Fruit fly (Drosophila melanogaster): ENCODE measurements around the gene msd1.

The msd1 gene

DNA sequence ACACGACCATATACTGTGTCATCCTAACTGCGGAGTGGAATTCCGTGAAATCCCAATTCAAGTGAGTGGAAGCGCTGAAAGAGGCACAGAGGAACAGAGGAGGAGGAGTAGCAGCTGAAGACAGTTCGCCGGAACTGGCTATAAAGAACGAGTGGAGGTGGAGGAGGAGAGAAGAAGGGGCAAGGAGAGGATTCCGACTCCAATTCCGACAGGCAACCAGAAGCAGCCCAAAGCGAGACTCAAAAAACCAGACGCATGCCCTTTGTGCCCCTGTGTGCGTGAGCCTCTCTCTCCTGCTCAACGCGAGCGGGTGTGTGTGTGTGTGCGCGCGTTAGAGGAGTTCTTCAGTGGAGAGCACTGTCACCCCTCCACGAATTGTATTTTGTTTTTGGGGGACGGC is 17.9 kb downstream of the msd1 start:
- TF ChIP-seq psq (GFP tag; optimal IDR thresholded peaks at IDR 0.05) (peak; percentile 79), CG9705 (GFP tag; optimal IDR thresholded peaks at IDR 0.05) (no peak), dl (GFP tag; optimal IDR thresholded peaks at IDR 0.05; ENCODE audit: insufficient read depth in 1 of 2, partially characterized antibody in 2 of 2) (peak in 1 of 2 experiments; percentile 13), CG32264 (GFP tag; optimal IDR thresholded peaks at IDR 0.05) (no peak), Dif (GFP tag; optimal IDR thresholded peaks at IDR 0.05; ENCODE audit: partially characterized antibody) (peak; percentile 50), fru (GFP tag; optimal IDR thresholded peaks at IDR 0.05) (no peak)

DNA sequence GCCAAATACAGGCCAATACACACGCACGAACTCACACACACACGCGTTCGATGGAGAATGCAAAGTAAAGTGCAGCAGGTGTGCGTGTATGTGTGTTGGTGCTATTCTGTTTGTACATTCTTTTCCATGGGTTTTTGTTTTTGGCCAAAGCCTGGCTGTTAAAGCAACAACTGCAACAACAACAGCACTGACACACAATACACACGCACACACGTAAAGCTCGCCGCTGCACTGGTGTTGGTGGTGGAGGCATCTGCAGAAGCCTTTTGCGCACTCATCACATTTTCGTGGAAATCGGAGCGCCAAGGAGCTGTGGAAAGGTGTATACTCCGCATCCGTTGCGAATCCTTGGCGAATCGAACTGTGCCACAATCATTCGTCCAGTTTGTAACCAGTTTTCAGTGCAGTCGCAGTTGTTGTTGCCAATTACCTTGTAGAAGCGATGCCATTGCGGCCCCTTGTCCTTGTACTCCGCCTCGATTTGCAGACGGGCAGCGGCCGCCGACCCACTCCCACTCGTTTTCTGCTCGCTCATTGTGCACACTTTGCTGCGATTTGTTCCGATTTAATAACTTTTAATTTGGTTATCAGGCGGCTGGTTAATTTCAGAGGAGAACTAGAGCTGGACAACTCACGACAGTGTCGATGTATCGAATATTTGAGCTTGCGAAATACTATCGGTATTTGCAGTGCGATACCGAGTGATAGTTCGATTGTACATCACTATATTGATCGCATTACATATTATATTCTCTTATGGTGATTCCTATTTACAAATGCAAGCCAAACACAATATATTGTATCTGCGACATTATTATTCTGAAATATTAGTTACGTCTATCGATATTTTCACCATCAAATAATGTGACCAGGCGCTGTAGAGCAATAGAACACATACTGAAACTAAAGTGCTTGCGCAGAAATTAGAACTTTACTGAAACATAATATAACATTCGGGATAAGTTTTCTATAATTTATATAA is 18.7 kb downstream of the msd1 start:
- TF ChIP-seq usp (GFP tag; optimal IDR thresholded peaks at IDR 0.05) (no peak), jim (GFP tag; optimal IDR thresholded peaks at IDR 0.05) (no peak), rgr (GFP tag; optimal IDR thresholded peaks at IDR 0.05) (peak; percentile 28), foxo (GFP tag; optimal IDR thresholded peaks at IDR 0.05) (peak in 1 of 2 experiments; percentile 62), Dif (GFP tag; optimal IDR thresholded peaks at IDR 0.05; ENCODE audit: partially characterized antibody) (no peak), Myc (optimal IDR thresholded peaks at IDR 0.05) (no peak), Vsx2 (GFP tag; optimal IDR thresholded peaks at IDR 0.05; ENCODE audit: partially characterized antibody) (no peak), Hnf4 (GFP tag; optimal IDR thresholded peaks at IDR 0.05) (peak; percentile 76), CG32264 (GFP tag; optimal IDR thresholded peaks at IDR 0.05) (no peak), tai (GFP tag; optimal IDR thresholded peaks at IDR 0.05) (no peak), psq (GFP tag; optimal IDR thresholded peaks at IDR 0.05) (no peak), pan (optimal IDR thresholded peaks at IDR 0.05) (no peak), Abd-B (GFP tag; optimal IDR thresholded peaks at IDR 0.05) (no peak), Hr78 (GFP tag; optimal IDR thresholded peaks at IDR 0.05) (no peak), Dfd (GFP tag; optimal IDR thresholded peaks at IDR 0.05) (no peak), dmrt93B (GFP tag; optimal IDR thresholded peaks at IDR 0.05) (peak; percentile 11), sv (GFP tag; optimal IDR thresholded peaks at IDR 0.05) (no peak), Sp1 (GFP tag; optimal IDR thresholded peaks at IDR 0.05) (peak; percentile 28), GATAd (GFP tag; optimal IDR thresholded peaks at IDR 0.05) (no peak), dsf (GFP tag; optimal IDR thresholded peaks at IDR 0.05; ENCODE audit: borderline replicate concordance) (peak; percentile 46), HLH106 (tag; optimal IDR thresholded peaks at IDR 0.05) (peak; percentile 60), CrebA (GFP tag; optimal IDR thresholded peaks at IDR 0.05; ENCODE audit: borderline replicate concordance) (no peak), N (GFP tag; optimal IDR thresholded peaks at IDR 0.05) (peak; percentile 65), woc (GFP tag; optimal IDR thresholded peaks at IDR 0.05) (peak; percentile 42), br (GFP tag; optimal IDR thresholded peaks at IDR 0.05) (peak; percentile 8), Hr83 (GFP tag; optimal IDR thresholded peaks at IDR 0.05; ENCODE audit: poor library complexity, severe bottlenecking) (peak; percentile 22), CG9705 (GFP tag; optimal IDR thresholded peaks at IDR 0.05) (no peak), brk (GFP tag; optimal IDR thresholded peaks at IDR 0.05) (peak; percentile 73), lola (GFP tag; optimal IDR thresholded peaks at IDR 0.05) (no peak), Rel (GFP tag; optimal IDR thresholded peaks at IDR 0.05) (no peak), Rel (tag; optimal IDR thresholded peaks at IDR 0.05) (peak; percentile 1), Jra (GFP tag; optimal IDR thresholded peaks at IDR 0.05) (peak; percentile 1), Mio (GFP tag; optimal IDR thresholded peaks at IDR 0.05) (no peak), h (GFP tag; optimal IDR thresholded peaks at IDR 0.05) (peak; percentile 44), dl (GFP tag; optimal IDR thresholded peaks at IDR 0.05; ENCODE audit: insufficient read depth in 1 of 2, partially characterized antibody in 2 of 2) (peak in 1 of 2 experiments; percentile 21), ey (GFP tag; optimal IDR thresholded peaks at IDR 0.05) (peak; percentile 38), fru (GFP tag; optimal IDR thresholded peaks at IDR 0.05) (peak; percentile 32), sage (GFP tag; optimal IDR thresholded peaks at IDR 0.05) (peak; percentile 9), OdsH (GFP tag; optimal IDR thresholded peaks at IDR 0.05) (no peak)

Data from whole organism, wandering third instar larva.